Worm (Caenorhabditis elegans): ENCODE measurements around the gene srt-20.

DNA sequence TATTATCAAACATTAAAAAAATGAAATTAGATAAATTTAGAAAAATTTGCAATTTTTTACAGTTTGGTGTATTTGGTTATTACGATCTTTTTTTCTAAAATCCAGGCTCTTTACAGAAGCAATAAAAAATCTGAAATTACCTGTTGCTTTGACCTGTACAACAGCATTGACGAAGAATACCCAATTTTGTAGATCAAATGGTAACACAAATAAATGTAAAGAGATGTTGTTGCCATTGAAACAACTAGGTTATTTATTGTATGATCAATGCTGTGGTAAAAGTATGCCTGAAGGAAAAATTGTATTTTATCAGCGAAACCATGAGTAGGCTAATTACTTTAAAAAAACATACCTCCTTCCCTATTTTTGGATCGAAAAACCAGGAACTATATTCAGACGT lies 37.1 kb downstream of the srt-20 start:
- TF ChIP-seq hmg-1.1 (GFP tag; IDR thresholded peaks at IDR 0.05) (no peak), hlh-30 (tag; optimal IDR thresholded peaks at IDR 0.05; ENCODE audit: insufficient read depth) (no peak), zip-11 (GFP tag; IDR thresholded peaks at IDR 0.05) (no peak), F26F4.8 (GFP tag; conservative IDR thresholded peaks at IDR 0.05) (no peak), egl-27 (tag; optimal IDR thresholded peaks at IDR 0.05) (no peak), dmd-6 (GFP tag; IDR thresholded peaks at IDR 0.05) (no peak), Y5F2A.4 (GFP tag; optimal IDR thresholded peaks at IDR 0.05) (no peak), cey-2 (tag; optimal IDR thresholded peaks at IDR 0.05; ENCODE audit: borderline replicate concordance, insufficient read depth) (no peak), nhr-237 (tag; optimal IDR thresholded peaks at IDR 0.05) (no peak), R02D3.7 (tag; optimal IDR thresholded peaks at IDR 0.05) (no peak)

Data from whole organism, L4 larva.